Fruit fly (Drosophila melanogaster): Measurements from ENCODE around the gene CG11373.
A peak's percentile ranks its signal among the peaks of the same experiment; 100 is the strongest.

The CG11373 gene

dm6 chr3R:5959382-5959781 is 1.4 kb downstream of the CG11373 start, which contains the start of gene side-III (continued):
- TF ChIP-seq Fer1 (GFP tag; optimal IDR thresholded peaks at IDR 0.05), result no peak
- TF ChIP-seq CG14667 (GFP tag; IDR thresholded peaks at IDR 0.05), result 0 out of 2 replicates have a peak, but pooled peaks have one; percentile 7
- TF ChIP-seq CG10654 (GFP tag; optimal IDR thresholded peaks at IDR 0.05), result no peak
- TF ChIP-seq peb (GFP tag; IDR thresholded peaks at IDR 0.05), result no peak
- TF ChIP-seq gt (GFP tag; IDR thresholded peaks at IDR 0.05), result no peak
- 0 out of 2 replicates have a peak, but pooled peaks have one; percentile 8 for TF ChIP-seq Rfx (GFP tag; IDR thresholded peaks at IDR 0.05)
- TF ChIP-seq CG15696 (tag; optimal IDR thresholded peaks at IDR 0.05), result no peak
- TF ChIP-seq CG2116 (GFP tag; optimal IDR thresholded peaks at IDR 0.05), result no peak
- no peak for TF ChIP-seq kah (GFP tag; optimal IDR thresholded peaks at IDR 0.05)
- no peak for TF ChIP-seq Xbp1 (GFP tag; optimal IDR thresholded peaks at IDR 0.05)
- no peak for TF ChIP-seq CG5180 (GFP tag; optimal IDR thresholded peaks at IDR 0.05)
- peak; percentile 96 for TF ChIP-seq Deaf1 (tag; optimal IDR thresholded peaks at IDR 0.05)

- TF ChIP-seq Ets65A (GFP tag), result peak; percentile 91
- no peak for TF ChIP-seq sisA (GFP tag; IDR thresholded peaks at IDR 0.05)
These were observed 23.1 kb downstream of the CG11373 start for dm6 chr3R:5937715-5938114.

- TF ChIP-seq CTCF (GFP tag; optimal IDR thresholded peaks at IDR 0.05), result peak; percentile 81
- TF ChIP-seq CG18262 (tag; optimal IDR thresholded peaks at IDR 0.05), result no peak
These were observed 32.9 kb downstream of the CG11373 start for dm6 chr3R:5927841-5928240.

- TF ChIP-seq tgo (GFP tag; IDR thresholded peaks at IDR 0.05), result no peak
- peak; percentile 91 for TF ChIP-seq Ets65A (GFP tag)
These were observed 36.1 kb downstream of the CG11373 start for dm6 chr3R:5924667-5925066.

Measured in whole organism, embryonic.